Fruit fly (Drosophila melanogaster): Measurements from ENCODE around the gene Usp8.

The Usp8 gene

DNA sequence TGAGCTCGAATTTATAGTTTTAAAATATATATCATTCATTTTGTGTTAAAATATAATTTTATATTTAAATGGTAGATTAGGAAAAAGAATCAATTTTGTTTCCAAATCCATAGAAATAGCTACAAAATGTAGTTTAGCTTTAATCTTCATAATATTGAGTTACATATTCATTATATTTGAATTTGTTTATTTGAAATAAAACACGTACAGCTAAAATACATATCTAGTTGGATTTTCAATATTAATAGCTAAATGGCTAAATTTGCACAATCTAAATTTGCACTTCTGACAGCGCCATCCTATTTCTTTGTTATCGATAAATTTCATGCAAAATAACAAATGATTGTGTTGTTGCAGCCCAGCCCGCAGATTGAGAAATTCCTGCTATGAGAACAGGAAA, at the start of gene Usp8:
Gene Usp8, plus strand, starts transcription at position 312 of the 400 bp plus-strand sequence.
- peak; percentile 22 for TF ChIP-seq CG7101 (tag; optimal IDR thresholded peaks at IDR 0.05)
- TF ChIP-seq CG33017 (tag; optimal IDR thresholded peaks at IDR 0.05), result no peak
- TF ChIP-seq CG11617 (GFP tag; optimal IDR thresholded peaks at IDR 0.05), result peak; percentile 66
- TF ChIP-seq CG5204 (GFP tag; optimal IDR thresholded peaks at IDR 0.05), result no peak
- TF ChIP-seq bab1 (GFP tag; optimal IDR thresholded peaks at IDR 0.05), result peak; percentile 55
- TF ChIP-seq CG14711 (tag; optimal IDR thresholded peaks at IDR 0.05), result peak; percentile 31
- TF ChIP-seq CG12768 (GFP tag; optimal IDR thresholded peaks at IDR 0.05), result no peak
- peak; percentile 26 for TF ChIP-seq pad (GFP tag; optimal IDR thresholded peaks at IDR 0.05)
- TF ChIP-seq toe (GFP tag; optimal IDR thresholded peaks at IDR 0.05), result no peak
- peak; percentile 13 for TF ChIP-seq CG7045 (GFP tag; optimal IDR thresholded peaks at IDR 0.05)

DNA sequence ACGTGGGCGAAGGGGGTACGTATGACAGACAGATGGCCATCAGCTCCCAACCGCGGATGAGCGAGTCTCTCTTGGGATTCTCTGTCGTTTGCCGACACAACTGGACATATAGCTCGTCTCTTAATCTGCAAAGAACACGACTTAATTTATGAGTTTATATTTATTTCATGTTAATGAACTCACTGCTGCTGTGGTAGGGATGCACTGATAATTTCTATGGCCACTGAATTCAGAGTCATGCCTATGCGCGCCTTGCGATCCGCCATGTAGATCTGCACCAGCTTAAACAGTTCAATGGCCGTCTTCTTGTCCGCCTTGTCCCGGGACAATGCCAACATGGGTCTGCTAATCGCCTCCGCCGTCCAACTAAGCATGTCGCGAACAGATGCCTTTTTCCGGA, 49.1 kb upstream of the Usp8 start:
- no peak for TF ChIP-seq ovo (GFP tag; optimal IDR thresholded peaks at IDR 0.05)
- TF ChIP-seq cic (GFP tag; optimal IDR thresholded peaks at IDR 0.05), result no peak
- no peak for TF ChIP-seq bab1 (GFP tag; optimal IDR thresholded peaks at IDR 0.05)
- no peak for TF ChIP-seq CG12768 (GFP tag; optimal IDR thresholded peaks at IDR 0.05)
- TF ChIP-seq CG7045 (GFP tag; optimal IDR thresholded peaks at IDR 0.05), result no peak
- TF ChIP-seq Hr96 (GFP tag; optimal IDR thresholded peaks at IDR 0.05), result no peak
- no peak for TF ChIP-seq toe (GFP tag; optimal IDR thresholded peaks at IDR 0.05)

dm6 chr3R:21089416-21089815, 44.6 kb upstream of the Usp8 start:
- TF ChIP-seq ovo (GFP tag; optimal IDR thresholded peaks at IDR 0.05), result no peak
- TF ChIP-seq tj (GFP tag; optimal IDR thresholded peaks at IDR 0.05), result peak; percentile 31

DNA sequence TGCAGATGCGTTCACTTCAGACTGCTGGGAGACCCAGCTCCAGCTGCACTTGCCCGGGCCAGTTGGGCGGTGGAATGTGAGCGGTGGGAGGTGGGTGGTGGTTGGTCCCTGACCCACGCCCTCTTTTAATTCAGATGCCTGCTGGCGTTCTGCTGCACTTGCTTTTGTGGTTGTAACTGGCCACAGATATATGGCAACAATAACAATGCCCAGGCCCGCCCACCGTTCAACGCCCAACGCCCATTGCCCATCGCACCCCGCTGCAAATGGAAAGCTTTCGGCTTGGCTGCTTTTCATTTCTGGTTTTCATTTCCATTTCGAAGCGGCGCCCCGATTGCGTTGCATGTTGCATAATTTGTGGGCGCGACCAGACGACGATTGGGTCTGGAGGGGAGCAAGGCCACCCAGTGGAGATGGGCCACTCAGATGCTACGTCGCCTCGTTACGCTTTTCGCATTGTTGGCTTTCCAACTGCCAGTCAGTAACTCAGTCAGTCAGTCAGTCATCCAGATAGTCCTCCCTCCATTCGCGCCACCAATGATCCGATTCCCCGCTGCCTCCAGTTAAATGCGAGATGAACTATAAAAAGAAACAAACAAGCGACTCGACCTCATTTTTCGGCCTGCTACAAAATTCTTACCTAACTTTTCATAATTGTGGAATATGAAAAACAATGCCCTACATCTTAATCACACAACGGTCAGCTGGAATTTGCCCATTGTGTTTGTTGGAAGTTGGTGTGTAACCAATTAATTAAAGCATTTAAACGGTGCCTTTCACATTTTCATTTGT, 43.6 kb upstream of the Usp8 start:
- TF ChIP-seq CG14711 (tag; optimal IDR thresholded peaks at IDR 0.05) (no peak), bab1 (GFP tag; optimal IDR thresholded peaks at IDR 0.05) (no peak), tj (GFP tag; optimal IDR thresholded peaks at IDR 0.05) (no peak), CG1620 (GFP tag; optimal IDR thresholded peaks at IDR 0.05) (no peak), cnc (optimal IDR thresholded peaks at IDR 0.05) (no peak), Mnt (GFP tag; optimal IDR thresholded peaks at IDR 0.05) (no peak), CG11617 (GFP tag; optimal IDR thresholded peaks at IDR 0.05) (no peak), CG5204 (GFP tag; optimal IDR thresholded peaks at IDR 0.05) (no peak), Crg-1 (GFP tag; optimal IDR thresholded peaks at IDR 0.05) (no peak), CG7045 (GFP tag; optimal IDR thresholded peaks at IDR 0.05) (no peak), CG12768 (GFP tag; optimal IDR thresholded peaks at IDR 0.05) (no peak), cic (GFP tag; optimal IDR thresholded peaks at IDR 0.05) (no peak), kay (GFP tag; ENCODE audit: borderline replicate concordance) (no peak), CG33017 (tag; optimal IDR thresholded peaks at IDR 0.05) (no peak), Hr96 (GFP tag; optimal IDR thresholded peaks at IDR 0.05) (no peak), ovo (GFP tag; optimal IDR thresholded peaks at IDR 0.05) (no peak), pad (GFP tag; optimal IDR thresholded peaks at IDR 0.05) (no peak), toe (GFP tag; optimal IDR thresholded peaks at IDR 0.05) (no peak), CG7101 (tag; optimal IDR thresholded peaks at IDR 0.05) (no peak)

DNA sequence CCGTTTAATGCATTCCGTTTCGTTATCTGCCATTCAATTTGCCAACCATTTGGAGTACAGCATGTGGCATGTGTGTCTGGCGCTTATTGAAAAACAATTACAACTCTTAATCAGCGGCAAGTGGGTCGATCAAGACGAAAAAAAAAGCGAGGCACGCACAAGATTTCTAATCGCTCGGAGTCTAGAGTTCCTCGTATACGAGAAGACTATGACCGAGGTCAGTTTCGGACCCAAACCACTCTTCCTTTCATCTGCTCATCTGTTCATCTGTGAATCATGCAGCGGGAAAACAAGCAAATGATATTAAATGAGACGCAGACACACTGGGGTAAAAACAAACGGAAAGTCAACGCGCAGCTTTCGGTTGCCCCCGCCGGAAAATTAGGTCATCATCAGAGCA, 42.6 kb upstream of the Usp8 start:
- TF ChIP-seq toe (GFP tag; optimal IDR thresholded peaks at IDR 0.05), result no peak

dm6 chr3R:21092036-21092435, 42.0 kb upstream of the Usp8 start:
- no peak for TF ChIP-seq kay (GFP tag; ENCODE audit: borderline replicate concordance)
- no peak for TF ChIP-seq CG5204 (GFP tag; optimal IDR thresholded peaks at IDR 0.05)
- no peak for TF ChIP-seq toe (GFP tag; optimal IDR thresholded peaks at IDR 0.05)
- TF ChIP-seq CG14711 (tag; optimal IDR thresholded peaks at IDR 0.05), result no peak
- no peak for TF ChIP-seq tj (GFP tag; optimal IDR thresholded peaks at IDR 0.05)
- no peak for TF ChIP-seq cnc (optimal IDR thresholded peaks at IDR 0.05)

DNA sequence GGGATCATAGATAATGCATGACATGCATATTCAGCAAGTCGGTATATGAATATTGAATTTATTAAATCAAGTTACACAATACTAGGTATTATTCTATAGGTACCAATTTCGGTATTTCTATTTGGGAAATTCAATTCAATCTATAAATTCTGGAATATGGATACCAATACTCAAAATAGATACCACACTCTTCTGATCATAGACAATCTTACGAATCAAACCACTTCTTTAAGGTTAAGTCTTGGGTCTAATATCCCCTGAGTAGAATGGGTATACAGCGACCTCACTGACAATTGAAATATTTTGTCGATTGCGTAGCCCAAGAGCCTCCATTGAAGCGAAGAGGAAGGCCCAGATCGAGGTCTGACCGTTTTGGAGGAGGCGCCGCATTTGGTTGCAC, 41.2 kb upstream of the Usp8 start:
- TF ChIP-seq CG12768 (GFP tag; optimal IDR thresholded peaks at IDR 0.05) (no peak), pad (GFP tag; optimal IDR thresholded peaks at IDR 0.05) (no peak), CG7101 (tag; optimal IDR thresholded peaks at IDR 0.05) (no peak), CG1620 (GFP tag; optimal IDR thresholded peaks at IDR 0.05) (no peak), Mnt (GFP tag; optimal IDR thresholded peaks at IDR 0.05) (no peak), CG11617 (GFP tag; optimal IDR thresholded peaks at IDR 0.05) (no peak), CG14711 (tag; optimal IDR thresholded peaks at IDR 0.05) (no peak), CG5204 (GFP tag; optimal IDR thresholded peaks at IDR 0.05) (no peak), Crg-1 (GFP tag; optimal IDR thresholded peaks at IDR 0.05) (no peak), toe (GFP tag; optimal IDR thresholded peaks at IDR 0.05) (no peak), ovo (GFP tag; optimal IDR thresholded peaks at IDR 0.05) (no peak), bab1 (GFP tag; optimal IDR thresholded peaks at IDR 0.05) (no peak), tj (GFP tag; optimal IDR thresholded peaks at IDR 0.05) (no peak), Hr96 (GFP tag; optimal IDR thresholded peaks at IDR 0.05) (no peak), cic (GFP tag; optimal IDR thresholded peaks at IDR 0.05) (no peak), kay (GFP tag; ENCODE audit: borderline replicate concordance) (no peak), Clk (GFP tag; optimal IDR thresholded peaks at IDR 0.05) (no peak), cnc (optimal IDR thresholded peaks at IDR 0.05) (no peak), CG7045 (GFP tag; optimal IDR thresholded peaks at IDR 0.05) (no peak)

Data from whole organism, adult.